Fruit fly (Drosophila melanogaster) S2 (cell line): Measurements from ENCODE around the gene CG14820.

ENCODE experiments used
- CG8478 ChIP-seq: fragments of >200 bp; optimal IDR thresholded peaks from 2 replicates; lab custom pipeline; 2018
- CTCF ChIP-seq, 2 experiments: fragments of >200 bp; optimal IDR thresholded peaks; 2 replicates each; lab custom pipeline; 2018

- TF ChIP-seq CTCF (optimal IDR thresholded peaks at IDR 0.05; lab: Kevin White, UChicago) = no peak
- no peak for TF ChIP-seq CG8478 (lab: Kevin White, UChicago)
These were observed 10.7 kb downstream of the CG14820 start for dm6 chr3L:6943204-6943947.
